Worm (Caenorhabditis elegans): ENCODE results near the gene ZK105.8.

The ZK105.8 gene

ce11 chrV:7744068-7744467, 19.8 kb downstream of the ZK105.8 start:
- TF ChIP-seq M03D4.4 (tag; optimal IDR thresholded peaks at IDR 0.05) (no peak), nhr-2 (tag; optimal IDR thresholded peaks at IDR 0.05) (no peak), nhr-76 (tag; optimal IDR thresholded peaks at IDR 0.05) (no peak), blmp-1 (tag; optimal IDR thresholded peaks at IDR 0.05) (no peak), nhr-237 (tag; optimal IDR thresholded peaks at IDR 0.05) (no peak), drap-1 (GFP tag; optimal IDR thresholded peaks at IDR 0.05) (no peak), ham-2 (GFP tag; optimal IDR thresholded peaks at IDR 0.05) (no peak), lsy-2 (tag; optimal IDR thresholded peaks at IDR 0.05) (no peak), ceh-43 (GFP tag; optimal IDR thresholded peaks at IDR 0.05) (no peak), ztf-11 (tag; optimal IDR thresholded peaks at IDR 0.05) (no peak), lin-13 (tag; optimal IDR thresholded peaks at IDR 0.05) (no peak), sem-2 (GFP tag; optimal IDR thresholded peaks at IDR 0.05) (no peak), ces-1 (GFP tag; optimal IDR thresholded peaks at IDR 0.05) (no peak), lin-32 (GFP tag; optimal IDR thresholded peaks at IDR 0.05) (no peak), unc-120 (tag; optimal IDR thresholded peaks at IDR 0.05; ENCODE audit: poor library complexity, severe bottlenecking) (no peak), ceh-83 (GFP tag; optimal IDR thresholded peaks at IDR 0.05) (no peak), bed-3 (GFP tag; optimal IDR thresholded peaks at IDR 0.05) (no peak)

- TF ChIP-seq mab-5 (tag; optimal IDR thresholded peaks at IDR 0.05) (no peak), M03D4.4 (tag; optimal IDR thresholded peaks at IDR 0.05) (no peak), ceh-39 (tag; optimal IDR thresholded peaks at IDR 0.05) (no peak), nhr-28 (tag; optimal IDR thresholded peaks at IDR 0.05) (no peak), unc-62 (GFP tag; optimal IDR thresholded peaks at IDR 0.05) (no peak)
Observed at ce11 chrV:7745386-7745785, 21.1 kb downstream of the ZK105.8 start.

ce11 chrV:7745903-7746302, 21.6 kb downstream of the ZK105.8 start:
- TF ChIP-seq mab-5 (tag; optimal IDR thresholded peaks at IDR 0.05) = no peak
- TF ChIP-seq snpc-4 (tag; optimal IDR thresholded peaks at IDR 0.05) = no peak
- peak; percentile 99 for TF ChIP-seq unc-62 (GFP tag; optimal IDR thresholded peaks at IDR 0.05)
- TF ChIP-seq nhr-28 (tag; optimal IDR thresholded peaks at IDR 0.05) = no peak
- no peak for TF ChIP-seq nhr-237 (tag; optimal IDR thresholded peaks at IDR 0.05)
- peak; percentile 86 for TF ChIP-seq ham-2 (GFP tag; optimal IDR thresholded peaks at IDR 0.05)
- TF ChIP-seq unc-120 (tag; optimal IDR thresholded peaks at IDR 0.05; ENCODE audit: poor library complexity, severe bottlenecking) = peak; percentile 18
- TF ChIP-seq tbx-8 (GFP tag; optimal IDR thresholded peaks at IDR 0.05) = no peak
- peak; percentile 39 for TF ChIP-seq nhr-2 (tag; optimal IDR thresholded peaks at IDR 0.05)
- no peak for TF ChIP-seq bed-3 (GFP tag; optimal IDR thresholded peaks at IDR 0.05)
- TF ChIP-seq elt-1 (tag; optimal IDR thresholded peaks at IDR 0.05; ENCODE audit: borderline replicate concordance, insufficient read depth) = no peak
- no peak for TF ChIP-seq lin-32 (GFP tag; optimal IDR thresholded peaks at IDR 0.05)
- no peak for TF ChIP-seq M03D4.4 (tag; optimal IDR thresholded peaks at IDR 0.05)

ce11 chrV:7747132-7747531, 22.8 kb downstream of the ZK105.8 start:
- TF ChIP-seq lsy-2 (tag; optimal IDR thresholded peaks at IDR 0.05) = no peak
- no peak for TF ChIP-seq mep-1 (tag; optimal IDR thresholded peaks at IDR 0.05)
- no peak for TF ChIP-seq ceh-39 (tag; optimal IDR thresholded peaks at IDR 0.05)
- no peak for TF ChIP-seq unc-120 (tag; optimal IDR thresholded peaks at IDR 0.05; ENCODE audit: poor library complexity, severe bottlenecking)
- no peak for TF ChIP-seq zip-8 (tag; optimal IDR thresholded peaks at IDR 0.05)
- no peak for TF ChIP-seq hlh-1 (tag; optimal IDR thresholded peaks at IDR 0.05)
- TF ChIP-seq flh-1 (GFP tag; optimal IDR thresholded peaks at IDR 0.05) = no peak
- no peak for TF ChIP-seq snpc-4 (tag; optimal IDR thresholded peaks at IDR 0.05)
- no peak for TF ChIP-seq bed-3 (GFP tag; optimal IDR thresholded peaks at IDR 0.05)
- no peak for TF ChIP-seq ham-2 (GFP tag; optimal IDR thresholded peaks at IDR 0.05)
- TF ChIP-seq nhr-28 (tag; optimal IDR thresholded peaks at IDR 0.05) = no peak
- TF ChIP-seq M03D4.4 (tag; optimal IDR thresholded peaks at IDR 0.05) = no peak
- TF ChIP-seq drap-1 (GFP tag; optimal IDR thresholded peaks at IDR 0.05) = no peak
- TF ChIP-seq nhr-237 (tag; optimal IDR thresholded peaks at IDR 0.05) = no peak
- TF ChIP-seq ces-1 (GFP tag; optimal IDR thresholded peaks at IDR 0.05) = no peak

ce11 chrV:7747987-7748607, 23.8 kb downstream of the ZK105.8 start:
- TF ChIP-seq blmp-1 (tag; optimal IDR thresholded peaks at IDR 0.05) (no peak), M03D4.4 (tag; optimal IDR thresholded peaks at IDR 0.05) (no peak), ceh-83 (GFP tag; optimal IDR thresholded peaks at IDR 0.05) (no peak), mep-1 (tag; optimal IDR thresholded peaks at IDR 0.05) (no peak), sptf-1 (tag; optimal IDR thresholded peaks at IDR 0.05) (no peak)

Measured in whole organism, mixed stage, embryonic.